Fruit fly (Drosophila melanogaster): Measurements from ENCODE around the gene CG17195.

- TF ChIP-seq ttk (optimal IDR thresholded peaks at IDR 0.05), result no peak
- TF ChIP-seq insv (optimal IDR thresholded peaks at IDR 0.05), result no peak
These were observed 10.2 kb upstream of the CG17195 start, which contains the start of gene CG4960 for dm6 chr3R:25787198-25787597.
